Fruit fly (Drosophila melanogaster): ENCODE results near the gene mei-38.

The mei-38 gene

DNA sequence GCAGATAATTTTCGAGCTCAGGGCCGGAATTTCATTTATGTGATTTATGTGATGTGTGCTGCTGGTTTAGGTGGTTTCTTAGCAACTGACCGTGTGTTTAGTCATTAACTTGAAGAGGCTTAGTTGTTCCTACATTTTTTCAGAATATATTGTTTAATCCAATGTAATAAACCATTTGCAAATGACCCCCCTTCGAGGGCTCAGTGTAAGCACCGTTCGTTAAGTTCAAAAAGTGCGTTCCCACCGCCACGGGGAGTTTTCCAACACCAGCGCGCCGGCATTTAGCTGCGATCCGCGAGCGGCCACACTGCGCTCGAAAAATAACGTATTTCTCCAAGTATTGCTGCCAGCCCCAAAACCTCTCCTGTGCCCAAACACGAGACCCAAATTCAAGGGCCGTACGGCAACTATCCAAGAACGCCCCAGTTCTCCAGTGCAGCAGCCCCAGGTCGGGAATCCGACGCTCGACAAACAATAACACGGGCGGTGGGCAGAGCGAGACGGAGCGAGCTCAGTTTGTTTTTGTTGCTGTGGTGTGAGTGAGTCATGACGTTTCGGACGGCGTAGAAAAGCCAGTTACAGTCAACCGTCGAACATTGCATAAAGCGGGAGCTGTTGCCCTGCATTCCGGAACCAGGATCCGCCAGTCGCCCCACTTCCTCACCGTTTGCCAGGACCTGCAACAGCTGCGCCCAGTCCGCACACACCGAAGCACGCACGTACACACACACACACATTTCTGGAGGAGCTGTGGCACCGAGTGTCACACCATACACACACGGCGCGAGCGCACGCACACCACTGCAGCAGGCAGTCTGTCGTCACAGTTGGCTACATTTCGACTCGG is 1.6 kb downstream of the mei-38 start, which contains the start of gene rush (continued):
- TF ChIP-seq CG10462 (GFP tag; optimal IDR thresholded peaks at IDR 0.05) (no peak), gem (tag; optimal IDR thresholded peaks at IDR 0.05) (no peak), dimm (GFP tag; IDR thresholded peaks at IDR 0.05) (no peak), sisA (GFP tag; IDR thresholded peaks at IDR 0.05) (peak; percentile 14; the same call in 1 of the 2 replicates), ERR (GFP tag; optimal IDR thresholded peaks at IDR 0.05) (peak; percentile 29), CG3847 (GFP tag; IDR thresholded peaks at IDR 0.05) (peak; percentile 68), CG4360 (GFP tag; IDR thresholded peaks at IDR 0.05) (peak; percentile 26; the same call in 1 of the 2 replicates), Fer3 (tag; optimal IDR thresholded peaks at IDR 0.05) (peak; percentile 7), gsb-n (tag; optimal IDR thresholded peaks at IDR 0.05) (no peak), Lhr (GFP tag; optimal IDR thresholded peaks at IDR 0.05) (peak; percentile 10), Taf1 (GFP tag; IDR thresholded peaks at IDR 0.05) (0 out of 2 replicates have a peak, but pooled peaks have one; percentile 11), pnt (GFP tag; optimal IDR thresholded peaks at IDR 0.05) (peak; percentile 24), Oli (tag; optimal IDR thresholded peaks at IDR 0.05) (no peak), unpg (GFP tag; optimal IDR thresholded peaks at IDR 0.05) (peak; percentile 11), CG11085 (GFP tag; IDR thresholded peaks at IDR 0.05) (no peak), CG14014 (GFP tag; IDR thresholded peaks at IDR 0.05) (peak; percentile 13; the same call in 1 of the 2 replicates), twi (tag; optimal IDR thresholded peaks at IDR 0.05) (no peak), lilli (GFP tag; optimal IDR thresholded peaks at IDR 0.05) (peak; percentile 63), crp (GFP tag; optimal IDR thresholded peaks at IDR 0.05) (no peak), CG13123 (GFP tag; optimal IDR thresholded peaks at IDR 0.05) (no peak), NK7.1 (GFP tag; optimal IDR thresholded peaks at IDR 0.05) (no peak), HLH54F (GFP tag; optimal IDR thresholded peaks at IDR 0.05) (peak; percentile 24), Antp (GFP tag; optimal IDR thresholded peaks at IDR 0.05) (peak; percentile 40), CG11093 (GFP tag; IDR thresholded peaks at IDR 0.05) (no peak), Fer1 (GFP tag; optimal IDR thresholded peaks at IDR 0.05) (no peak), fru (optimal IDR thresholded peaks at IDR 0.05) (no peak), CG9727 (GFP tag; optimal IDR thresholded peaks at IDR 0.05) (peak; percentile 8), MBD-R2 (GFP tag; IDR thresholded peaks at IDR 0.05) (peak; percentile 69), H2.0 (GFP tag; IDR thresholded peaks at IDR 0.05) (peak; percentile 48; the same call in 1 of the 2 replicates), dpn (GFP tag; optimal IDR thresholded peaks at IDR 0.05) (peak; percentile 13 to 27)

DNA sequence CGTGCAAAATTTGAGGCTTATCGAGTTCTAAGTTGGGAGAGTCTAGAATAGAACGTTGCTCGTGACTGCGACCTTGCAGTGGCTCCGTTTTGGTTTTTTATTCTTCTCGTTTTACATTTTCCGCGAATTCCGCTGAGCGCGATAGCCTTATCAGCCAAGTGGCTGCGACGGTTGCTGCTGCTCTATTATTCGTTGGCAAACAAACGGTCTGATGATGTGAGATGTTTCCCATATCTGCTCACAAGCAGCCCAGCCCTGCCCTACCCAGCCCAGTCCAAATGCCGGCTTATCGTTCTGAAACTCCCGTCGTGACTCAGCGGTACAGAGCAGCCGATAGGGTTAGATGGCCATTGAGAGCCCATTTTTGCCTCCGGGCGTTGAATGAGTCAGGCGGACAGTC is 3.6 kb downstream of the mei-38 start:
- TF ChIP-seq sug (tag; optimal IDR thresholded peaks at IDR 0.05) = peak; percentile 20
- peak; percentile 45 for TF ChIP-seq CG34376 (GFP tag; optimal IDR thresholded peaks at IDR 0.05)
- peak; percentile 87 for TF ChIP-seq CG15479 (GFP tag; optimal IDR thresholded peaks at IDR 0.05)
- TF ChIP-seq CG10543 (GFP tag; optimal IDR thresholded peaks at IDR 0.05) = peak; percentile 23
- no peak for TF ChIP-seq MESR4 (GFP tag; optimal IDR thresholded peaks at IDR 0.05)
- TF ChIP-seq nom (GFP tag; optimal IDR thresholded peaks at IDR 0.05) = peak; percentile 4
- TF ChIP-seq Rx (GFP tag; IDR thresholded peaks at IDR 0.05) = no peak
- TF ChIP-seq fru (optimal IDR thresholded peaks at IDR 0.05) = no peak
